Fruit fly (Drosophila melanogaster) whole organism, embryonic: ENCODE data around the gene nmo.

Experiments
- CG2712 ChIP-seq: fragments of 200-800 bp; optimal IDR thresholded peaks from 3 replicates; lab custom pipeline; 2019; ENCODE audit warnings: missing biosample characterization, mild to moderate bottlenecking, missing genetic modification characterization, moderate library complexity
- CG30403 ChIP-seq: fragments of 200-800 bp; sonication (Bioruptor generic); optimal IDR thresholded peaks from 3 replicates; lab custom pipeline; 2016; ENCODE audit warnings: missing biosample characterization, missing genetic modification characterization
- HLH54F ChIP-seq: fragments of 200-800 bp; sonication (Bioruptor generic); optimal IDR thresholded peaks from 3 replicates; lab custom pipeline; 2016; ENCODE audit warnings: missing biosample characterization, missing genetic modification characterization
- Mad ChIP-seq: fragments of 200-800 bp; sonication (Bioruptor generic); optimal IDR thresholded peaks from 2 replicates; lab custom pipeline; 2016; ENCODE audit warnings: missing biosample characterization, missing genetic modification characterization
- NfI ChIP-seq: fragments of 200-800 bp; sonication (Bioruptor generic); optimal IDR thresholded peaks from 3 replicates; lab custom pipeline; 2018; ENCODE audit warnings: missing biosample characterization, mild to moderate bottlenecking, missing genetic modification characterization, moderate library complexity
- kni ChIP-seq: fragments of 200-800 bp; sonication (Bioruptor generic); optimal IDR thresholded peaks from 3 replicates; lab custom pipeline; 2017; ENCODE audit warnings: mild to moderate bottlenecking, missing biosample characterization, missing genetic modification reagents, missing genetic modification characterization
- pan ChIP-seq, 4 experiments: fragments of >200 bp in 3 of 4; fragments of 200-800 bp in 1 of 4; sonication (Bioruptor generic) in 1 of 4; optimal IDR thresholded peaks in 3 of 4; IDR thresholded peaks in 1 of 4; 2 replicates each; pipeline versions ENCODE4 v1.3.6 to Lab custom; 2017 to 2022; ENCODE audit warnings: missing biosample characterization in 2 of 4, missing genetic modification characterization in 2 of 4, mixed read lengths in 1 of 4
- sima ChIP-seq: fragments of 200-800 bp; sonication (Bioruptor generic); optimal IDR thresholded peaks from 2 replicates; lab custom pipeline; 2016; ENCODE audit warnings: missing biosample characterization, missing genetic modification characterization
- stwl ChIP-seq: fragments of 200-800 bp; sonication (Bioruptor generic); optimal IDR thresholded peaks from 3 replicates; lab custom pipeline; 2018; ENCODE audit warnings: missing biosample characterization, mild to moderate bottlenecking, missing genetic modification characterization, moderate library complexity

- TF ChIP-seq Mad (no peak), CG2712 (tag; lab: Kevin White, UChicago) (no peak), sima (GFP tag; lab: Kevin White, UChicago) (no peak), stwl (tag; lab: Kevin White, UChicago) (no peak), NfI (GFP tag; lab: Kevin White, UChicago) (no peak), kni (GFP tag; lab: Kevin White, UChicago) (no peak), pan (optimal IDR thresholded peaks at IDR 0.05; lab: Kevin White, UChicago) (no peak), pan (GFP tag; optimal IDR thresholded peaks at IDR 0.05 in 1 of 2, IDR thresholded peaks at IDR 0.05 in 1 of 2) (no peak), CG30403 (GFP tag; lab: Kevin White, UChicago) (no peak), HLH54F (no peak)
These were observed 22.1 kb upstream of the nmo start for dm6 chr3L:7956718-7957117.
